Fruit fly (Drosophila melanogaster): ENCODE results near the gene Vml.

dm6 chrX:2308403-2308965 lies 32.9 kb downstream of the Vml start:
- no peak for TF ChIP-seq CG13204 (GFP tag; optimal IDR thresholded peaks at IDR 0.05)
- TF ChIP-seq CG4496 (GFP tag; IDR thresholded peaks at IDR 0.05): no peak
- no peak for TF ChIP-seq CG15710 (tag; optimal IDR thresholded peaks at IDR 0.05)
- TF ChIP-seq CG32121 (GFP tag; IDR thresholded peaks at IDR 0.05): no peak

Measured in whole organism, pupa.